Fruit fly (Drosophila melanogaster) whole organism, prepupa: Measurements from ENCODE around the gene CG3526.

Experiments used
- CG16779 ChIP-seq: fragments of 200-800 bp; sonication (Bioruptor generic); optimal IDR thresholded peaks from 3 replicates; lab custom pipeline; 2017; ENCODE audit warnings: missing biosample characterization, mild to moderate bottlenecking, missing genetic modification characterization
- CG3919 ChIP-seq: fragments of 200-800 bp; sonication (Bioruptor generic); optimal IDR thresholded peaks from 3 replicates; lab custom pipeline; 2016; ENCODE audit warnings: missing biosample characterization, missing genetic modification characterization
- CG6808 ChIP-seq: fragments of 200-800 bp; sonication (Bioruptor generic); optimal IDR thresholded peaks from 3 replicates; lab custom pipeline; 2017; ENCODE audit warnings: missing biosample characterization, missing genetic modification characterization, mild to moderate bottlenecking, moderate library complexity, missing genetic modification reagents
- CG6854 ChIP-seq: fragments of 200-800 bp; sonication (Bioruptor generic); optimal IDR thresholded peaks from 2 replicates; lab custom pipeline; 2017; ENCODE audit warnings: missing biosample characterization, mild to moderate bottlenecking, missing genetic modification characterization
- CG8632 ChIP-seq: fragments of 200-800 bp; sonication (Bioruptor generic); optimal IDR thresholded peaks from 3 replicates; lab custom pipeline; 2016; ENCODE audit warnings: missing biosample characterization, missing genetic modification characterization
- Eip75B ChIP-seq: fragments of 200-800 bp; sonication (Bioruptor generic); optimal IDR thresholded peaks from 3 replicates; lab custom pipeline; 2016; ENCODE audit warnings: missing biosample characterization, missing genetic modification characterization
- Ets96B ChIP-seq: fragments of 200-800 bp; optimal IDR thresholded peaks from 2 replicates; lab custom pipeline; 2019; ENCODE audit warnings: missing biosample characterization, mild to moderate bottlenecking, missing genetic modification characterization, moderate library complexity
- Sox14 ChIP-seq: fragments of 200-800 bp; sonication (Bioruptor generic); optimal IDR thresholded peaks from 3 replicates; lab custom pipeline; 2016; ENCODE audit warnings: missing biosample characterization, missing genetic modification characterization

DNA sequence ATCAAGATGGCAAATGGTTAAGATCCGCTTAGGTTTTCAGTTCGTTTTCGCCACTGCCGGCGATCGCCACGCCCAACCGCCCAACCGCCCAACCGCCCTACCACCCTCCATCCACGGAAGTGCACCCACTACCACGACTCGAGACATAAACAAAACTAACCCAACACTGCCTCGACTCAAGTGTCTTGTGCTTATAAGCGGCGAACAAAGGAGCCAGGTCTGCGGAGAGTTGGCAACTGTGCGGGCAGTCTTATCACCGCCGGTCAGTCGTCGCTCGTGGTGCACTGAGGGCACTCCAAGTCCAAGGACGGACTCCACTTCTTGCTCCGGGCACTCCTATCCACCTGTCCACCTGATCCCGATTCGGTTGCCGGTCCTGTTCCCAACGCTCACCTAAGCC lies at the start of gene CG3526:
- TF ChIP-seq CG8632 (GFP tag; lab: Kevin White, UChicago) = no peak
- TF ChIP-seq CG16779 (tag; lab: Kevin White, UChicago) = no peak
- no peak for TF ChIP-seq CG6808 (GFP tag; lab: Kevin White, UChicago)
- TF ChIP-seq Eip75B (GFP tag; lab: Kevin White, UChicago) = no peak
- no peak for TF ChIP-seq CG3919 (GFP tag; lab: Kevin White, UChicago)
- no peak for TF ChIP-seq CG6854
- TF ChIP-seq Sox14 (GFP tag; lab: Kevin White, UChicago) = no peak
- TF ChIP-seq Ets96B (tag; lab: Kevin White, UChicago) = no peak
